Fruit fly (Drosophila melanogaster) Kc167 (cell line): ENCODE measurements around the gene TotC.

ENCODE experiments used
- Myc ChIP-seq: fragments of >200 bp; optimal IDR thresholded peaks from 2 replicates; lab custom pipeline; 2017; ENCODE audit warnings: missing external identifiers
- Sin3A ChIP-seq: fragments of >200 bp; optimal IDR thresholded peaks from 2 replicates; lab custom pipeline; 2018; ENCODE audit warnings: missing external identifiers
- h ChIP-seq: fragments of >200 bp; optimal IDR thresholded peaks from 3 replicates; lab custom pipeline; 2018; ENCODE audit warnings: missing external identifiers
- insv ChIP-seq: fragments of >200 bp; optimal IDR thresholded peaks from 3 replicates; lab custom pipeline; 2018; ENCODE audit warnings: missing external identifiers
- psq ChIP-seq: fragments of >200 bp; optimal IDR thresholded peaks from 2 replicates; lab custom pipeline; 2017; ENCODE audit warnings: missing external identifiers
- ttk ChIP-seq: sonication (Bioruptor generic); optimal IDR thresholded peaks from 2 replicates; lab custom pipeline; 2017; ENCODE audit warnings: missing external identifiers

TotC gene

dm6 chr3R:20834770-20835183 is 38.0 kb upstream of the TotC start:
- no peak for TF ChIP-seq Myc (lab: Kevin White, UChicago)

dm6 chr3R:20835531-20835930 is 37.3 kb upstream of the TotC start:
- TF ChIP-seq Sin3A (lab: Kevin White, UChicago) = no peak
- no peak for TF ChIP-seq insv (lab: Kevin White, UChicago)
- no peak for TF ChIP-seq ttk (lab: Kevin White, UChicago)
- no peak for TF ChIP-seq h (lab: Kevin White, UChicago)
- no peak for TF ChIP-seq Myc (lab: Kevin White, UChicago)
- TF ChIP-seq psq (lab: Kevin White, UChicago) = no peak

- TF ChIP-seq Myc (lab: Kevin White, UChicago) (no peak), Sin3A (lab: Kevin White, UChicago) (no peak), h (lab: Kevin White, UChicago) (no peak), ttk (lab: Kevin White, UChicago) (no peak), insv (lab: Kevin White, UChicago) (no peak), psq (lab: Kevin White, UChicago) (no peak)
Measured at dm6 chr3R:20836257-20836856, 36.4 kb upstream of the TotC start.

- TF ChIP-seq Sin3A (lab: Kevin White, UChicago) (no peak), ttk (lab: Kevin White, UChicago) (no peak), h (lab: Kevin White, UChicago) (no peak), insv (lab: Kevin White, UChicago) (no peak), psq (lab: Kevin White, UChicago) (no peak), Myc (lab: Kevin White, UChicago) (no peak)
Measured at dm6 chr3R:20837242-20837664, 35.5 kb upstream of the TotC start.

- TF ChIP-seq psq (lab: Kevin White, UChicago) (no peak), Myc (lab: Kevin White, UChicago) (no peak), insv (lab: Kevin White, UChicago) (no peak), ttk (lab: Kevin White, UChicago) (no peak), h (lab: Kevin White, UChicago) (no peak), Sin3A (lab: Kevin White, UChicago) (no peak)
Measured at dm6 chr3R:20838787-20839186, 34.0 kb upstream of the TotC start.

dm6 chr3R:20841840-20842239 is 30.9 kb upstream of the TotC start, which contains the start of gene CG15695:
Gene CG15695, plus strand, starts transcription at chr3R:20842140.
- TF ChIP-seq ttk (lab: Kevin White, UChicago) (no peak), Sin3A (lab: Kevin White, UChicago) (no peak)

- TF ChIP-seq ttk (lab: Kevin White, UChicago) (no peak), h (lab: Kevin White, UChicago) (no peak), psq (lab: Kevin White, UChicago) (no peak), Sin3A (lab: Kevin White, UChicago) (no peak), insv (lab: Kevin White, UChicago) (no peak), Myc (lab: Kevin White, UChicago) (no peak)
Measured at dm6 chr3R:20845493-20845892, 27.3 kb upstream of the TotC start.

dm6 chr3R:20846316-20846715 is 26.5 kb upstream of the TotC start:
- TF ChIP-seq h (lab: Kevin White, UChicago) (no peak), insv (lab: Kevin White, UChicago) (no peak), psq (lab: Kevin White, UChicago) (no peak), Myc (lab: Kevin White, UChicago) (no peak), ttk (lab: Kevin White, UChicago) (no peak), Sin3A (lab: Kevin White, UChicago) (no peak)

- no peak for TF ChIP-seq insv (lab: Kevin White, UChicago)
- TF ChIP-seq Myc (lab: Kevin White, UChicago) = no peak
- no peak for TF ChIP-seq h (lab: Kevin White, UChicago)
- TF ChIP-seq Sin3A (lab: Kevin White, UChicago) = no peak
- no peak for TF ChIP-seq psq (lab: Kevin White, UChicago)
- no peak for TF ChIP-seq ttk (lab: Kevin White, UChicago)
Measured at dm6 chr3R:20846768-20847167, 26.0 kb upstream of the TotC start, which contains the start of gene CG15696. Gene CG15696, plus strand, starts transcription at chr3R:20847068.

dm6 chr3R:20850395-20851039 is 22.3 kb upstream of the TotC start, which contains the start of gene RpS30:
Gene RpS30, plus strand, starts transcription at chr3R:20850516.
- no peak for TF ChIP-seq h (lab: Kevin White, UChicago)
- TF ChIP-seq insv (lab: Kevin White, UChicago) = no peak
- no peak for TF ChIP-seq Myc (lab: Kevin White, UChicago)
- no peak for TF ChIP-seq ttk (lab: Kevin White, UChicago)
- no peak for TF ChIP-seq Sin3A (lab: Kevin White, UChicago)
- no peak for TF ChIP-seq psq (lab: Kevin White, UChicago)

- TF ChIP-seq ttk (lab: Kevin White, UChicago) = no peak
- TF ChIP-seq h (lab: Kevin White, UChicago) = no peak
- no peak for TF ChIP-seq insv (lab: Kevin White, UChicago)
- no peak for TF ChIP-seq Sin3A (lab: Kevin White, UChicago)
- no peak for TF ChIP-seq Myc (lab: Kevin White, UChicago)
- TF ChIP-seq psq (lab: Kevin White, UChicago) = no peak
Measured at dm6 chr3R:20859845-20860244, 12.9 kb upstream of the TotC start, which contains the start of gene Ir93a. Gene Ir93a, minus strand, starts transcription at chr3R:20859945.
